Fruit fly (Drosophila melanogaster) whole organism: ENCODE results near the gene CG42833.

Experiments used
- CG8478 ChIP-seq: fragments of >200 bp; optimal IDR thresholded peaks from 2 replicates; lab custom pipeline; 2018; ENCODE audit warnings: inconsistent platforms
- pan ChIP-seq: fragments of >200 bp; optimal IDR thresholded peaks from 2 replicates; lab custom pipeline; 2017
- psq ChIP-seq: fragments of >200 bp; optimal IDR thresholded peaks from 2 replicates; lab custom pipeline; 2017
- usp ChIP-seq: fragments of >200 bp; optimal IDR thresholded peaks from 2 replicates; lab custom pipeline; 2017; ENCODE audit warnings: missing biosample characterization, missing genetic modification characterization, mixed read lengths

DNA sequence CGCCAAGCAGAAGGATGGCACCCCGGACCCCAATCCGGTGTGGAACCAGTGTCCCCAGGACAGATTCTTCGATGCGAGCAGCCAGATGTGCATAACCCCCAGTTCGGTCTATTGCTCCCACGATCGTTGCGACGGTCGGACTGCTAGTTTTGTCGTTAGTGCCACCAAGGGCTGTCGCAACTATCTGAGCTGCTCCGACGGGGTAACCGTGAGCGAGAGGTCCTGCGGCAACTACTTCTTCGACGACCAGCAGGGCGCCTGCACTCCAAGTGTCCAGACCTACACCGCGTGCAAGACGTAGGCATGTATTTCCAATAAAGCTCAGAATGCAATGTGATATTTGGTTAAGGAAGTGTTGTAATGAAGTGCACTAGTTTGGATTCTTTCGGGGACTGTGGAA lies 22.7 kb downstream of the CG42833 start:
- TF ChIP-seq usp (GFP tag; lab: Kevin White, UChicago) (no peak), psq (lab: Kevin White, UChicago) (no peak), pan (lab: Kevin White, UChicago) (no peak), CG8478 (no peak)
